Worm (Caenorhabditis elegans) whole organism, late embryonic: Measurements from ENCODE around the gene W04B5.8.
A peak's percentile ranks its signal among the peaks of the same experiment; 100 is the strongest.

Experiments
- C08G9.2 ChIP-seq: sonication (generic microtip); optimal IDR thresholded peaks from 2 replicates; lab custom pipeline; 2016; ENCODE audit warnings: mild to moderate bottlenecking, missing genetic modification characterization, moderate library complexity, missing compliant biosample characterization
- ama-1 ChIP-seq: fragments of 150-350 bp; optimal IDR thresholded peaks from 2 replicates; lab custom pipeline; 2014
- dmd-4 ChIP-seq: sonication (generic microtip); optimal IDR thresholded peaks from 2 replicates; lab custom pipeline; 2016; ENCODE audit warnings: borderline replicate concordance, missing genetic modification characterization, missing compliant biosample characterization
- fkh-10 ChIP-seq: fragments of 150-350 bp; optimal IDR thresholded peaks from 2 replicates; lab custom pipeline; 2014; ENCODE audit warnings: missing biosample characterization, missing genetic modification reagents, missing genetic modification characterization
- hlh-8 ChIP-seq: sonication (generic microtip); optimal IDR thresholded peaks from 2 replicates; lab custom pipeline; 2016; ENCODE audit warnings: missing genotype, missing genetic modification characterization, missing compliant biosample characterization
- lim-6 ChIP-seq: sonication (generic microtip); optimal IDR thresholded peaks from 2 replicates; lab custom pipeline; 2016; ENCODE audit warnings: missing genetic modification characterization, missing compliant biosample characterization
- mec-3 ChIP-seq: sonication (generic microtip); optimal IDR thresholded peaks from 2 replicates; lab custom pipeline; 2016; ENCODE audit warnings: borderline replicate concordance, missing genetic modification characterization, missing compliant biosample characterization
- nfya-1 ChIP-seq: sonication (generic microtip); optimal IDR thresholded peaks from 2 replicates; lab custom pipeline; 2017; ENCODE audit warnings: missing genetic modification characterization, mild to moderate bottlenecking, missing compliant biosample characterization, antibody characterized with exemption, moderate library complexity
- nhr-11 ChIP-seq: fragments of 150-350 bp; optimal IDR thresholded peaks from 2 replicates; lab custom pipeline; 2014; ENCODE audit warnings: missing biosample characterization, missing genetic modification characterization
- pag-3 ChIP-seq: sonication (generic microtip); optimal IDR thresholded peaks from 2 replicates; lab custom pipeline; 2016; ENCODE audit warnings: missing compliant biosample characterization, missing genetic modification characterization, borderline replicate concordance
- pax-1 ChIP-seq: fragments of 150-350 bp; optimal IDR thresholded peaks from 2 replicates; lab custom pipeline; 2014; ENCODE audit warnings: missing biosample characterization, missing genetic modification characterization
- tbx-7 ChIP-seq: sonication (generic microtip); optimal IDR thresholded peaks from 2 replicates; lab custom pipeline; 2016; ENCODE audit warnings: missing genotype, missing genetic modification characterization, missing compliant biosample characterization
- zip-5 ChIP-seq: sonication (generic microtip); optimal IDR thresholded peaks from 2 replicates; lab custom pipeline; 2016; ENCODE audit warnings: missing genetic modification characterization, missing compliant biosample characterization
- ztf-16 ChIP-seq: sonication (generic microtip); optimal IDR thresholded peaks from 2 replicates; lab custom pipeline; 2017; ENCODE audit warnings: missing genetic modification characterization, missing compliant biosample characterization

DNA sequence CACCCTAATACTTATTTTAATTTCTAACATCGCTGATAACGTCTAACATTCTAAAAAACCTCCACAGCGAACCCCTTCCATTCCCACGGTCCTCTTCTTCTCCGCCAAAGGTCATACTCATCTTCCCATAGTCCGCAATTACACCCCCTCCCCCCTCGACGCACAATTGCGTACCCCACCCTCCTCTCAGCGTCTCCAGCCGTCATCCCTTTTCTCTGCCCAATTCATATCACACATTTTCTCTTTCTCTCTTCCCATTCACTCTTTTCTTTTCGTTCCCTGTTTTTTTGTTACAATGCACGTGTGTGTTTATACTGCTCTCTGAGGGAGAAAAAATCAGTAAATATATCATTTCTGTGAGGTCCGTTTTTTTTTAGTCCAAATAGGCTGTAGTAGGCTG is 45.7 kb downstream of the W04B5.8 start:
- TF ChIP-seq dmd-4 (tag; lab: Kevin White, UChicago), result no peak
- no peak for TF ChIP-seq zip-5 (tag; lab: Kevin White, UChicago)
- TF ChIP-seq ama-1 (lab: Kevin White, UChicago), result no peak
- no peak for TF ChIP-seq ztf-16
- no peak for TF ChIP-seq hlh-8 (tag; lab: Kevin White, UChicago)
- TF ChIP-seq fkh-10 (GFP tag; lab: Kevin White, UChicago), result no peak
- no peak for TF ChIP-seq pag-3 (tag; lab: Kevin White, UChicago)
- TF ChIP-seq mec-3 (tag; lab: Kevin White, UChicago), result no peak
- TF ChIP-seq nfya-1 (tag; lab: Kevin White, UChicago), result peak; percentile 71
- TF ChIP-seq tbx-7 (tag; lab: Kevin White, UChicago), result no peak
- no peak for TF ChIP-seq lim-6 (tag; lab: Kevin White, UChicago)
- no peak for TF ChIP-seq nhr-11 (tag; lab: Kevin White, UChicago)
- no peak for TF ChIP-seq C08G9.2 (tag; lab: Kevin White, UChicago)
- TF ChIP-seq pax-1, result no peak
